Worm (Caenorhabditis elegans) whole organism, L4 larva: Measurements from ENCODE around the gene mnk-1.

Experiments used
- D1046.2 ChIP-seq: fragments of 200-800 bp; sonication (Bioruptor generic); IDR thresholded peaks from 2 replicates; pipeline ENCODE4 v1.3.6; 2022; ENCODE audit warnings: missing genetic modification characterization, missing compliant biosample characterization
- F37D6.2 ChIP-seq: sonication (generic microtip); optimal IDR thresholded peaks from 2 replicates; lab custom pipeline; 2016; ENCODE audit warnings: mild to moderate bottlenecking, missing genetic modification characterization, missing compliant biosample characterization
- T20F7.1 ChIP-seq: fragments of 200-800 bp; sonication (Bioruptor generic); optimal IDR thresholded peaks from 2 replicates; lab custom pipeline; 2018; ENCODE audit warnings: mild to moderate bottlenecking, missing genetic modification characterization, missing compliant biosample characterization
- T26A8.4 ChIP-seq: fragments of 200-800 bp; sonication (Bioruptor generic); IDR thresholded peaks from 2 replicates; pipeline ENCODE4 v1.3.6; 2022; ENCODE audit warnings: missing genetic modification characterization, missing compliant biosample characterization
- Y48G9A.11 ChIP-seq: fragments of 200-800 bp; sonication (Bioruptor generic); IDR thresholded peaks from 2 replicates; pipeline ENCODE4 v1.3.6; 2022; ENCODE audit warnings: missing genetic modification reagents, missing genetic modification characterization, missing compliant biosample characterization
- aly-2 ChIP-seq: sonication (generic microtip); optimal IDR thresholded peaks from 2 replicates; lab custom pipeline; 2018; ENCODE audit warnings: missing biosample characterization, missing genetic modification characterization
- ama-1 ChIP-seq: fragments of 150-350 bp; optimal IDR thresholded peaks from 2 replicates; lab custom pipeline; 2014; ENCODE audit warnings: inconsistent platforms, mixed read lengths
- ceh-28 ChIP-seq: fragments of 150-350 bp; optimal IDR thresholded peaks from 2 replicates; lab custom pipeline; 2014; ENCODE audit warnings: missing biosample characterization, missing genetic modification reagents, missing genetic modification characterization
- ceh-32 ChIP-seq: sonication (generic microtip); optimal IDR thresholded peaks from 2 replicates; lab custom pipeline; 2016; ENCODE audit warnings: mild to moderate bottlenecking, missing genetic modification characterization, missing compliant biosample characterization; ENCODE audit not compliant: poor library complexity
- ceh-44 ChIP-seq: fragments of 200-800 bp; sonication (Bioruptor generic); IDR thresholded peaks from 2 replicates; pipeline ENCODE4 v1.3.6; 2022; ENCODE audit warnings: missing genetic modification reagents, missing genetic modification characterization, missing compliant biosample characterization
- ces-1 ChIP-seq: fragments of 150-350 bp; sonication (generic microtip); optimal IDR thresholded peaks from 4 replicates; lab custom pipeline; 2014; ENCODE audit warnings: missing biosample characterization, missing genetic modification reagents, missing genetic modification characterization
- cey-2 ChIP-seq: sonication (generic microtip); optimal IDR thresholded peaks from 3 replicates; lab custom pipeline; 2017; ENCODE audit warnings: missing genetic modification characterization, mild to moderate bottlenecking, missing compliant biosample characterization, antibody characterized with exemption, borderline replicate concordance; ENCODE audit not compliant: insufficient read depth
- ctbp-1 ChIP-seq: fragments of 200-800 bp; sonication (Bioruptor generic); IDR thresholded peaks from 2 replicates; pipeline ENCODE4 v1.3.6; 2022; ENCODE audit warnings: missing genetic modification reagents, missing genetic modification characterization, missing compliant biosample characterization
- daf-16 ChIP-seq, 3 experiments: sonication (generic microtip); optimal IDR thresholded peaks; 2 replicates each; lab custom pipeline; 2016 to 2017; ENCODE audit warnings: missing genetic modification characterization in 3 of 3, missing genetic modification reagents in 3 of 3, mild to moderate bottlenecking in 2 of 3, missing compliant biosample characterization in 2 of 3, missing biosample characterization in 1 of 3, moderate library complexity in 1 of 3
- daf-19 ChIP-seq: fragments of 200-800 bp; sonication (Bioruptor generic); conservative IDR thresholded peaks from 2 replicates; pipeline ENCODE4 v1.3.6; 2022; ENCODE audit warnings: missing genetic modification characterization, missing compliant biosample characterization
- dmd-6 ChIP-seq: fragments of 200-800 bp; sonication (Bioruptor generic); IDR thresholded peaks from 2 replicates; pipeline ENCODE4 v1.3.6; 2022; ENCODE audit warnings: missing genetic modification reagents, missing genetic modification characterization, missing compliant biosample characterization
- dmd-8 ChIP-seq: fragments of 200-800 bp; sonication (Bioruptor generic); IDR thresholded peaks from 2 replicates; pipeline ENCODE4 v1.3.6; 2022; ENCODE audit warnings: missing genetic modification characterization, missing compliant biosample characterization
- dmd-9 ChIP-seq: fragments of 200-800 bp; sonication (Bioruptor generic); IDR thresholded peaks from 2 replicates; pipeline ENCODE4 v1.3.6; 2022; ENCODE audit warnings: missing genetic modification reagents, missing genetic modification characterization, missing compliant biosample characterization
- dpl-1 ChIP-seq: fragments of 150-350 bp; optimal IDR thresholded peaks from 2 replicates; lab custom pipeline; 2014; ENCODE audit warnings: missing biosample characterization, missing genetic modification reagents, missing genetic modification characterization
- dve-1 ChIP-seq: sonication (generic microtip); optimal IDR thresholded peaks from 2 replicates; lab custom pipeline; 2017; ENCODE audit warnings: antibody characterized with exemption, mild to moderate bottlenecking, missing genetic modification characterization, missing compliant biosample characterization; ENCODE audit not compliant: insufficient read depth
- egl-43 ChIP-seq: fragments of 200-800 bp; sonication (Bioruptor generic); IDR thresholded peaks from 2 replicates; pipeline ENCODE4 v1.3.6; 2022; ENCODE audit warnings: missing genetic modification reagents, missing genetic modification characterization, missing compliant biosample characterization
- fkh-10 ChIP-seq: fragments of 150-350 bp; optimal IDR thresholded peaks from 2 replicates; lab custom pipeline; 2014; ENCODE audit warnings: missing biosample characterization, missing genetic modification reagents, missing genetic modification characterization
- hlh-30 ChIP-seq: sonication (generic microtip); optimal IDR thresholded peaks from 2 replicates; lab custom pipeline; 2017; ENCODE audit warnings: antibody characterized with exemption, mild to moderate bottlenecking, missing genetic modification characterization, missing compliant biosample characterization; ENCODE audit not compliant: insufficient read depth
- jun-1 ChIP-seq: fragments of 150-350 bp; optimal IDR thresholded peaks from 2 replicates; lab custom pipeline; 2014; ENCODE audit warnings: missing biosample characterization, missing genetic modification reagents, missing genetic modification characterization
- lim-7 ChIP-seq: fragments of 200-800 bp; sonication (Bioruptor generic); IDR thresholded peaks from 2 replicates; pipeline ENCODE4 v1.3.6; 2022; ENCODE audit warnings: missing genetic modification characterization, missing compliant biosample characterization
- lin-29 ChIP-seq: fragments of 200-800 bp; sonication (Bioruptor generic); IDR thresholded peaks from 2 replicates; pipeline ENCODE4 v1.3.6; 2022; ENCODE audit warnings: missing genetic modification reagents, missing genetic modification characterization, missing compliant biosample characterization
- lin-39 ChIP-seq: fragments of 150-350 bp; optimal IDR thresholded peaks from 2 replicates; lab custom pipeline; 2014; ENCODE audit warnings: missing biosample characterization, missing genetic modification reagents, missing genetic modification characterization
- lir-3 ChIP-seq: sonication (generic microtip); optimal IDR thresholded peaks from 2 replicates; lab custom pipeline; 2016; ENCODE audit warnings: mild to moderate bottlenecking, missing genetic modification characterization, missing compliant biosample characterization
- mdl-1 ChIP-seq, 2 experiments: fragments of 150-350 bp in 1 of 2; sonication (generic microtip) in 1 of 2; optimal IDR thresholded peaks; 2 replicates each; lab custom pipeline; 2014 to 2017; ENCODE audit warnings: missing biosample characterization in 2 of 2, missing genetic modification characterization in 2 of 2
- mep-1 ChIP-seq: fragments of 150-350 bp; sonication (generic microtip); optimal IDR thresholded peaks from 3 replicates; lab custom pipeline; 2014; ENCODE audit warnings: missing biosample characterization, missing genetic modification characterization
- mxl-2 ChIP-seq: fragments of 200-800 bp; sonication (Bioruptor generic); conservative IDR thresholded peaks from 2 replicates; pipeline ENCODE4 v1.3.6; 2022; ENCODE audit warnings: missing genetic modification reagents, missing genetic modification characterization, missing compliant biosample characterization
- mxl-3 ChIP-seq: fragments of 200-800 bp; sonication (Bioruptor generic); optimal IDR thresholded peaks from 2 replicates; lab custom pipeline; 2018; ENCODE audit warnings: mild to moderate bottlenecking, missing genetic modification characterization, missing compliant biosample characterization
- nhr-10 ChIP-seq: fragments of 150-350 bp; optimal IDR thresholded peaks from 2 replicates; lab custom pipeline; 2014; ENCODE audit warnings: missing biosample characterization, missing genetic modification characterization
- nhr-25 ChIP-seq: sonication (generic microtip); optimal IDR thresholded peaks from 2 replicates; lab custom pipeline; 2017; ENCODE audit warnings: missing genetic modification characterization, mild to moderate bottlenecking, missing compliant biosample characterization, antibody characterized with exemption, moderate library complexity, borderline replicate concordance; ENCODE audit not compliant: insufficient read depth
- nhr-41 ChIP-seq: fragments of 200-800 bp; sonication (Bioruptor generic); IDR thresholded peaks from 2 replicates; pipeline ENCODE4 v1.3.6; 2022; ENCODE audit warnings: missing genetic modification reagents, missing genetic modification characterization, missing compliant biosample characterization
- nhr-6 ChIP-seq: fragments of 150-350 bp; optimal IDR thresholded peaks from 2 replicates; lab custom pipeline; 2014; ENCODE audit warnings: missing biosample characterization, missing genetic modification characterization
- nhr-77 ChIP-seq: fragments of 150-350 bp; optimal IDR thresholded peaks from 2 replicates; lab custom pipeline; 2014; ENCODE audit warnings: missing biosample characterization, missing genetic modification characterization
- pha-4 ChIP-seq, 2 experiments: fragments of 150-350 bp in 1 of 2; fragments of 200-800 bp in 1 of 2; sonication (Bioruptor generic) in 1 of 2; IDR thresholded peaks in 1 of 2; optimal IDR thresholded peaks in 1 of 2; 2 replicates each; pipeline versions ENCODE4 v1.3.6 to Lab custom; 2014 to 2022; ENCODE audit warnings: missing genetic modification characterization in 2 of 2, missing genetic modification reagents in 2 of 2, missing biosample characterization in 1 of 2, missing compliant biosample characterization in 1 of 2
- rbr-2 ChIP-seq: sonication (generic microtip); optimal IDR thresholded peaks from 2 replicates; lab custom pipeline; 2016; ENCODE audit warnings: missing genotype, missing genetic modification characterization, missing compliant biosample characterization
- saeg-2 ChIP-seq: fragments of 200-800 bp; sonication (Bioruptor generic); IDR thresholded peaks from 2 replicates; pipeline ENCODE4 v1.3.6; 2022; ENCODE audit warnings: missing genetic modification reagents, missing genetic modification characterization, missing compliant biosample characterization
- sdz-12 ChIP-seq: fragments of 200-800 bp; sonication (Bioruptor generic); optimal IDR thresholded peaks from 2 replicates; lab custom pipeline; 2018; ENCODE audit warnings: mild to moderate bottlenecking, missing genetic modification characterization, missing compliant biosample characterization
- snpc-1.2 ChIP-seq: fragments of 200-800 bp; sonication (Bioruptor generic); IDR thresholded peaks from 2 replicates; pipeline ENCODE4 v1.3.6; 2022; ENCODE audit warnings: missing genetic modification reagents, missing genetic modification characterization, missing compliant biosample characterization
- tra-1 ChIP-seq: fragments of 200-800 bp; sonication (Bioruptor generic); IDR thresholded peaks from 2 replicates; pipeline ENCODE4 v1.3.6; 2022; ENCODE audit warnings: missing genetic modification reagents, missing genetic modification characterization, missing compliant biosample characterization
- unc-39 ChIP-seq: sonication (generic microtip); optimal IDR thresholded peaks from 2 replicates; lab custom pipeline; 2017; ENCODE audit warnings: missing biosample characterization, missing genetic modification characterization
- zag-1 ChIP-seq: fragments of 150-350 bp; optimal IDR thresholded peaks from 2 replicates; lab custom pipeline; 2014; ENCODE audit warnings: missing biosample characterization, missing genetic modification characterization
- zfp-2 ChIP-seq: sonication (generic microtip); optimal IDR thresholded peaks from 2 replicates; lab custom pipeline; 2016; ENCODE audit warnings: mild to moderate bottlenecking, missing genetic modification characterization, missing compliant biosample characterization
- zfp-3 ChIP-seq: fragments of 200-800 bp; sonication (Bioruptor generic); conservative IDR thresholded peaks from 2 replicates; pipeline ENCODE4 v1.3.6; 2022; ENCODE audit warnings: missing genetic modification reagents, missing genetic modification characterization, missing compliant biosample characterization
- zip-11 ChIP-seq: fragments of 200-800 bp; sonication (Bioruptor generic); IDR thresholded peaks from 2 replicates; pipeline ENCODE4 v1.3.6; 2022; ENCODE audit warnings: missing genetic modification characterization, missing compliant biosample characterization
- ztf-7 ChIP-seq: fragments of 150-350 bp; optimal IDR thresholded peaks from 2 replicates; lab custom pipeline; 2014; ENCODE audit warnings: missing biosample characterization, missing genetic modification characterization

The mnk-1 gene

DNA sequence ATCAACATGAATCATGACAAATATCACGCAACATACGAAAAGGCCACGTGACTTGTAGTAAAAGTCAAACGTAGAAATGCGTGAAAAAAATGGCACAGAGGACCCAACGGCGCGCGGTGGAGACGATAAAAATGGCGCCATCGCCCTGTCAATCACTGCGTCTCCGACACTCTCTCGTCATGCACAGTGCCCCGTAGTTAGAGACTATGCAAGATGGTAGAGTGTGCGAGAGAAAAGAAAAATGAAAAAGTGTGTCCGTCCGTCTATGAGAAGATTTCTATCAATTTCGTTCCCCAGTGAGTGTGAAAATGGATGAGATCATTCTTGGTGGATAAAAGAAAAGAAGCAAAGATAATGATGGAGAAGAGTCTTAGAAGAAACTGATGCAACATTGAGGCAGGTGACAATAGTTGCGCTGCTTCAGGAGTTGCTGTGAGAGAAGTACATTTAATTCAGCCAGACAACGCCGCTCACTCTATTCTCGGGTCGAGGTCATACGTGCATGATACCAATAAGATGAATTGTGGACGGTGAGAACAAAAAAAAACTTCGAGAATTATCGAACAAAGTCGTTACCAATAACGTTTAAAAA, 736 bp upstream of the mnk-1 start (continued):
- TF ChIP-seq F37D6.2 (tag; lab: Kevin White, UChicago) (no peak), T20F7.1 (GFP tag; lab: Kevin White, UChicago) (peak; percentile 6), D1046.2 (GFP tag; lab: Robert Waterston, UW) (no peak), aly-2 (tag; lab: Kevin White, UChicago) (no peak), ceh-44 (no peak), nhr-6 (tag; lab: Kevin White, UChicago) (no peak), ces-1 (GFP tag; lab: Kevin White, UChicago) (no peak), zfp-3 (peak; percentile 31), ztf-7 (tag; lab: Kevin White, UChicago) (peak; percentile 9), dmd-6 (GFP tag; lab: Robert Waterston, UW) (peak; percentile 85), egl-43 (GFP tag; lab: Robert Waterston, UW) (peak; percentile 3; the same call in 1 of the 2 replicates), ceh-28 (no peak), nhr-77 (tag; lab: Kevin White, UChicago) (peak; percentile 49), cey-2 (no peak), mxl-3 (peak; percentile 25), daf-16 (GFP tag; optimal IDR thresholded peaks at IDR 0.05; lab: Kevin White, UChicago) (peak in 1 of 2 experiments; percentile 26), daf-16 (tag; optimal IDR thresholded peaks at IDR 0.05; lab: Kevin White, UChicago) (peak; percentile 26), lin-39 (tag; lab: Kevin White, UChicago) (no peak), saeg-2 (GFP tag; lab: Robert Waterston, UW) (peak; percentile 70), dmd-8 (GFP tag; lab: Robert Waterston, UW) (no peak), dve-1 (tag; lab: Kevin White, UChicago) (peak; percentile 60), lin-29 (GFP tag; lab: Robert Waterston, UW) (no peak; the same call in 1 of the 2 replicates), fkh-10 (GFP tag; lab: Kevin White, UChicago) (no peak), zfp-2 (tag; lab: Kevin White, UChicago) (no peak), lim-7 (GFP tag; lab: Robert Waterston, UW) (no peak), jun-1 (no peak), mxl-2 (0 out of 2 replicates have a peak, but pooled peaks have one; percentile 8), mdl-1 (tag; optimal IDR thresholded peaks at IDR 0.05; lab: Kevin White, UChicago) (peak; percentile 43 to 47), snpc-1.2 (GFP tag; lab: Robert Waterston, UW) (no peak), nhr-41 (GFP tag; lab: Robert Waterston, UW) (peak; percentile 52; the same call in 1 of the 2 replicates), zip-11 (GFP tag; lab: Robert Waterston, UW) (no peak), T26A8.4 (no peak), dpl-1 (GFP tag; lab: Kevin White, UChicago) (peak; percentile 17), unc-39 (tag; lab: Kevin White, UChicago) (no peak), ceh-32 (no peak), pha-4 (GFP tag; IDR thresholded peaks at IDR 0.05; lab: Robert Waterston, UW) (no peak), pha-4 (tag; optimal IDR thresholded peaks at IDR 0.05; lab: Kevin White, UChicago) (no peak), nhr-10 (peak; percentile 79), mep-1 (tag; lab: Kevin White, UChicago) (peak; percentile 72), zag-1 (tag; lab: Kevin White, UChicago) (no peak)

ce11 chrII:10554046-10554399, 821 bp downstream of the mnk-1 start:
- TF ChIP-seq Y48G9A.11 (GFP tag; lab: Robert Waterston, UW) (peak; percentile 35; the same call in 1 of the 2 replicates), hlh-30 (tag; lab: Kevin White, UChicago) (peak; percentile 41), nhr-41 (GFP tag; lab: Robert Waterston, UW) (peak; percentile 8; the same call in 1 of the 2 replicates), dmd-9 (GFP tag; lab: Robert Waterston, UW) (no peak), zag-1 (tag; lab: Kevin White, UChicago) (no peak), fkh-10 (GFP tag; lab: Kevin White, UChicago) (no peak), daf-16 (GFP tag; optimal IDR thresholded peaks at IDR 0.05; lab: Kevin White, UChicago) (no peak), daf-16 (tag; optimal IDR thresholded peaks at IDR 0.05; lab: Kevin White, UChicago) (peak; percentile 19), tra-1 (0 out of 2 replicates have a peak, but pooled peaks have one; percentile 19), ama-1 (lab: Kevin White, UChicago) (peak; percentile 38), daf-19 (GFP tag; lab: Robert Waterston, UW) (no peak), ctbp-1 (GFP tag; lab: Robert Waterston, UW) (0 out of 2 replicates have a peak, but pooled peaks have one; percentile 11), sdz-12 (GFP tag; lab: Kevin White, UChicago) (peak; percentile 70), rbr-2 (tag; lab: Kevin White, UChicago) (no peak), nhr-25 (peak; percentile 21), lir-3 (no peak)
